Fruit fly (Drosophila melanogaster) whole organism, pupa: ENCODE measurements around the gene CG33310.

Experiments
- CG10348 ChIP-seq: fragments of 200-800 bp; sonication (Bioruptor generic); IDR thresholded peaks from 2 replicates; pipeline ENCODE4 v1.3.6; 2022; ENCODE audit warnings: missing biosample characterization, missing genetic modification characterization
- CG13204 ChIP-seq: fragments of 200-800 bp; sonication (Bioruptor generic); optimal IDR thresholded peaks from 2 replicates; lab custom pipeline; 2018; ENCODE audit warnings: missing biosample characterization, mild to moderate bottlenecking, missing genetic modification characterization, moderate library complexity
- CG14655 ChIP-seq: fragments of 200-800 bp; sonication (Bioruptor generic); optimal IDR thresholded peaks from 3 replicates; lab custom pipeline; 2017; ENCODE audit warnings: mild to moderate bottlenecking, missing biosample characterization, missing genetic modification reagents, missing genetic modification characterization
- CG15710 ChIP-seq: fragments of 200-800 bp; sonication (Bioruptor generic); optimal IDR thresholded peaks from 2 replicates; lab custom pipeline; 2018; ENCODE audit warnings: missing biosample characterization, mild to moderate bottlenecking, missing genetic modification characterization, moderate library complexity
- CG32121 ChIP-seq: fragments of 200-800 bp; sonication (Bioruptor generic); IDR thresholded peaks from 2 replicates; pipeline ENCODE4 v1.3.6; 2022; ENCODE audit warnings: missing biosample characterization, missing genetic modification characterization
- CG8159 ChIP-seq: fragments of 200-800 bp; sonication (Bioruptor generic); optimal IDR thresholded peaks from 3 replicates; lab custom pipeline; 2018; ENCODE audit warnings: missing biosample characterization, mild to moderate bottlenecking, missing genetic modification characterization, moderate library complexity
- CG8301 ChIP-seq: fragments of 200-800 bp; sonication (Bioruptor generic); optimal IDR thresholded peaks from 2 replicates; lab custom pipeline; 2018; ENCODE audit warnings: missing biosample characterization, mild to moderate bottlenecking, missing genetic modification characterization
- D1 ChIP-seq: fragments of 200-800 bp; sonication (Bioruptor generic); optimal IDR thresholded peaks from 2 replicates; lab custom pipeline; 2018; ENCODE audit warnings: missing biosample characterization, mild to moderate bottlenecking, missing genetic modification characterization, moderate library complexity
- EcR ChIP-seq: fragments of 200-800 bp; sonication (Bioruptor generic); optimal IDR thresholded peaks from 3 replicates; lab custom pipeline; 2019; ENCODE audit warnings: missing biosample characterization, missing genetic modification characterization, mild to moderate bottlenecking, moderate library complexity, missing genetic modification reagents
- Pif1A ChIP-seq: fragments of 200-800 bp; sonication (Bioruptor generic); optimal IDR thresholded peaks from 3 replicates; lab custom pipeline; 2016; ENCODE audit warnings: missing biosample characterization, missing genetic modification characterization
- Pif1B ChIP-seq: fragments of 200-800 bp; sonication (Bioruptor generic); optimal IDR thresholded peaks from 3 replicates; lab custom pipeline; 2016; ENCODE audit warnings: missing biosample characterization, missing genetic modification characterization
- Snoo ChIP-seq: fragments of 200-800 bp; sonication (Bioruptor generic); optimal IDR thresholded peaks from 3 replicates; lab custom pipeline; 2017; ENCODE audit warnings: missing biosample characterization, mild to moderate bottlenecking, missing genetic modification characterization, inconsistent platforms
- fd96Ca ChIP-seq: fragments of 200-800 bp; sonication (Bioruptor generic); IDR thresholded peaks from 3 replicates; pipeline ENCODE4 v1.3.6; 2022; ENCODE audit warnings: missing biosample characterization, missing genetic modification characterization
- rn ChIP-seq: fragments of 200-800 bp; sonication (Bioruptor generic); IDR thresholded peaks from 2 replicates; pipeline ENCODE4 v1.3.6; 2022; ENCODE audit warnings: missing biosample characterization, missing genetic modification characterization

DNA sequence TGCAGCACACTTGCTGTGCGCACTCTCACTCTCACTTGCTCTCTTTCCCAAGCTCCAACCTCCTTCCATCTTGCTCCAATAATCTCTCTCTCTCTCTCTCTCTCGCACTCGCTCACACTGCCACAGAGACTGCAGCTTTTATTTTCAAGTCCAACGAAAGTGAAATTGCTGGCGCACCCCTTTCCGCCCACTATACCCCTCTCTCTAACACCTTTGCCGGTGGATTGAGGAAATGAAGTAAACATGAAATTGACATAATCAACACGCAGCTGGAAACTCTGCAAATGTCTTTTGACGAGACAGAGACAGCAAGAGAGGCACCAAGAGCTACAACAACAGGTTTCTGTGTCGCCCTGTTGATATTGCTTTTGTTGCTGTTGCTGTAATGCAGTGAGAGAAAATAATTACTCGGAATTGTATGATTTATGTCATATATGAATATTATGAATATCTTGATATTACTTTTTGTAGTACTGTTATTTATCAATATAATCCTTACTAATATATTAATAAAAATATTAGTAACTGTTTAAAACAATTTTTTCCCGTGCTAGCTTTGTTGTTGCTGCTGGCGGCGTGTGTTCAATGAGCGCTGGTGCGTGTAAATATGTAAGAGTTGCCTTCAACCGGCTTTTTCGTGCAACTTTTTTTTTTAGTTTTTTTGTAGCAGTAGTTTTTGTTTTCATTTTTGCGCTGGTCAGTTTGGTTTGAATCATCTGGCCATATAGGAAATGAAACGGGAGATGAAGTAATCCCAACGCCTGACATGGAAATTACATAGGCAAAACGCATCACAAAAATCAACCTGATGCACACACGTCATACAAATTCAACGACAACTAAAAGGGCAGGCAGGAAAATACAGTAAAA, 30.9 kb upstream of the CG33310 start:
- TF ChIP-seq CG13204 (peak; percentile 79), Snoo (tag; lab: Kevin White, UChicago) (peak; percentile 85), Pif1A (GFP tag; lab: Kevin White, UChicago) (peak; percentile 88), CG10348 (GFP tag; lab: Robert Waterston, UW) (peak; percentile 74; the same call in 1 of the 2 replicates), CG32121 (GFP tag; lab: Robert Waterston, UW) (peak; percentile 97), fd96Ca (GFP tag; lab: Robert Waterston, UW) (peak; percentile 90), CG14655 (GFP tag; lab: Kevin White, UChicago) (peak; percentile 91), CG8159 (peak; percentile 98), rn (GFP tag; lab: Robert Waterston, UW) (peak; percentile 91), CG15710 (tag; lab: Kevin White, UChicago) (peak; percentile 98), Pif1B (GFP tag; lab: Kevin White, UChicago) (peak; percentile 92), CG8301 (tag; lab: Kevin White, UChicago) (peak; percentile 91), D1 (tag; lab: Kevin White, UChicago) (peak; percentile 96), EcR (peak; percentile 82)
